Worm (Caenorhabditis elegans): ENCODE results near the gene E02A10.3.

DNA sequence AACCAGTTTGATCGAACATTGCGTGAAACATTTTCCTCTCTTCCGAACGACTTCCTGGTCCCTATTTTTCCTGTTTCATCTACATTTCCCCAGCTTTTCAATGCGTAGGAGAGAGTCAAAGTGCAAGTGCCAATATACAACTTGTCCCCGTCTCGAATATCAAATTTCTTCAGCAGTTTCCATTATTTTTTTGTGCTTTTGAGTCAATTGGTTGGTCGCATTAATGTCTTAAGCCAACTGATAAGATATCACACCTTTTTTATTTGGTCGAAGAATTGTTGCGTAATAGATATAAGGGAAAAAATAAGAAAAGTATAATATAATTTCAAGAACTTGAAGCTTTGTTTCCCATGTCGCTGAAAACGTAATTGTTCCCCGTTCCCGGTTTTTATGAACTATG is 47.0 kb upstream of the E02A10.3 start:
- TF ChIP-seq bed-3 (GFP tag; optimal IDR thresholded peaks at IDR 0.05), result no peak
- no peak for TF ChIP-seq pha-4 (tag; optimal IDR thresholded peaks at IDR 0.05)
- no peak for TF ChIP-seq snpc-4 (tag; optimal IDR thresholded peaks at IDR 0.05)

Data from whole organism, mixed stage, embryonic.